Worm (Caenorhabditis elegans): ENCODE results near the gene F10G2.10.

- TF ChIP-seq nhr-12 (tag; optimal IDR thresholded peaks at IDR 0.05) (no peak), ztf-11 (tag; optimal IDR thresholded peaks at IDR 0.05) (no peak), lin-39 (tag; optimal IDR thresholded peaks at IDR 0.05) (no peak), aly-2 (tag; optimal IDR thresholded peaks at IDR 0.05) (no peak), elt-1 (tag; optimal IDR thresholded peaks at IDR 0.05) (no peak), mbf-1 (tag; optimal IDR thresholded peaks at IDR 0.05) (no peak), ama-1 (optimal IDR thresholded peaks at IDR 0.05) (no peak), F13H6.1 (tag; optimal IDR thresholded peaks at IDR 0.05) (no peak)
Observed at ce11 chrV:7341942-7342341, 19.9 kb downstream of the F10G2.10 start, which contains the start of the genes nhr-263 and nhr-148.

All from whole organism, L2 larva.